Fruit fly (Drosophila melanogaster): ENCODE data around the gene CG18170.
A peak's percentile ranks its signal among the peaks of the same experiment; 100 is the strongest.

CG18170 gene

DNA sequence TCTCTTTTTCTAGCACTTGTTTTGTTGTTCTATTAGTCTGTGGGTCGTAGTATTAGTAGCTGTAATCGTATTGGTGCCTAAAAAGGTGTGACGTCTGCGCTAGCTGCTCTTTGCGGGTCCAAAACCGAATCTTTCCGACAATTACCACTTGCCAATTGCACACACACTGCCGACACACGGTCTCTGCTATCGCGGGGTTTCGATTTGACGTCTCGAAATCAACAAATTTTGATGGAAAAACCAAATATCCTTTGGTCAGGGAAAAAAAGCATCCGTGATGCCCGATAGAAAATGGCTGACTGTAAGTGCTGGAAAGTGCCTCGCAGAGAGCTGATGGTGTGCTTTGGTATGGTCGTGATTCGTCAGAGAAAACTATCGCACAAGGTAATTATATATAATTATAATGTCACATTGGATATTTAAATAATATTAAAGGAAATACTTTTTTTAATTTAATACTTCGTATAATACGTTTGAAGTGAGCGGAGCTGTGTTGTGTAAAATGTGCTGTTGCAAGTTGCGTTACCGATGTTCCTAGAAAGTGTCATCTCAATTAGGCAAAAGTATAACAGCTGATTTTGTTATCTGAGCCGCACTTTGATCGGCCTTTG, 44.5 kb upstream of the CG18170 start, which contains the start of the genes Pex10 and CG12099 (continued):
- TF ChIP-seq tup (GFP tag; optimal IDR thresholded peaks at IDR 0.05): peak; percentile 78
- peak; percentile 63 for TF ChIP-seq CG10274 (GFP tag; optimal IDR thresholded peaks at IDR 0.05)
- peak; percentile 38 for TF ChIP-seq Myb (GFP tag; optimal IDR thresholded peaks at IDR 0.05)
- peak; percentile 76 for TF ChIP-seq pzg (GFP tag; optimal IDR thresholded peaks at IDR 0.05)
- no peak for TF ChIP-seq Hr39 (optimal IDR thresholded peaks at IDR 0.05)
- TF ChIP-seq Fer2 (tag; optimal IDR thresholded peaks at IDR 0.05): peak; percentile 81
- peak; percentile 72 for TF ChIP-seq Lim3 (GFP tag; IDR thresholded peaks at IDR 0.05)
- peak; percentile 95 for TF ChIP-seq CG32532 (GFP tag; IDR thresholded peaks at IDR 0.05)
- peak; percentile 94 for TF ChIP-seq CG12659 (GFP tag; optimal IDR thresholded peaks at IDR 0.05)
- TF ChIP-seq unc-4 (GFP tag; IDR thresholded peaks at IDR 0.05; ENCODE audit: partially characterized antibody): peak; percentile 96
- TF ChIP-seq Six4 (GFP tag; optimal IDR thresholded peaks at IDR 0.05): peak; percentile 87
- peak; percentile 59 for TF ChIP-seq salm (tag; optimal IDR thresholded peaks at IDR 0.05)
- peak; percentile 53 for TF ChIP-seq CG13624 (GFP tag; optimal IDR thresholded peaks at IDR 0.05)
- TF ChIP-seq CG16779 (GFP tag; IDR thresholded peaks at IDR 0.05): peak; percentile 83
- TF ChIP-seq Dfd (GFP tag; optimal IDR thresholded peaks at IDR 0.05): no peak
- TF ChIP-seq al (GFP tag; IDR thresholded peaks at IDR 0.05): peak; percentile 93
- TF ChIP-seq CG17361 (GFP tag; IDR thresholded peaks at IDR 0.05): peak; percentile 93
- TF ChIP-seq aop (GFP tag; IDR thresholded peaks at IDR 0.05): peak; percentile 47; the same call in 1 of the 2 replicates
- TF ChIP-seq gro (GFP tag; optimal IDR thresholded peaks at IDR 0.05): peak; percentile 53
- TF ChIP-seq ssp (GFP tag; IDR thresholded peaks at IDR 0.05): peak; percentile 86
- TF ChIP-seq Rx (GFP tag; IDR thresholded peaks at IDR 0.05): peak; percentile 83
- TF ChIP-seq so (GFP tag; IDR thresholded peaks at IDR 0.05): peak; percentile 86
- peak; percentile 36 for TF ChIP-seq p53 (GFP tag; optimal IDR thresholded peaks at IDR 0.05)
- TF ChIP-seq CG7357 (GFP tag; IDR thresholded peaks at IDR 0.05): peak; percentile 80
- TF ChIP-seq CG10209 (GFP tag; optimal IDR thresholded peaks at IDR 0.05): peak; percentile 87
- TF ChIP-seq tap (tag; optimal IDR thresholded peaks at IDR 0.05): peak; percentile 71
- no peak for TF ChIP-seq Atf-2 (GFP tag; optimal IDR thresholded peaks at IDR 0.05)
- TF ChIP-seq tin (GFP tag; optimal IDR thresholded peaks at IDR 0.05): peak; percentile 91
- peak; percentile 69 for TF ChIP-seq CHES-1-like (GFP tag; optimal IDR thresholded peaks at IDR 0.05)
- peak; percentile 53 for TF ChIP-seq CG7271 (tag; optimal IDR thresholded peaks at IDR 0.05)
- TF ChIP-seq cas (GFP tag; IDR thresholded peaks at IDR 0.05): peak; percentile 86
- TF ChIP-seq klu (GFP tag; IDR thresholded peaks at IDR 0.05): peak; percentile 90
- TF ChIP-seq schlank (tag; optimal IDR thresholded peaks at IDR 0.05): peak; percentile 74
- TF ChIP-seq D (optimal IDR thresholded peaks at IDR 0.05): no peak
- peak; percentile 68 for TF ChIP-seq D (GFP tag; optimal IDR thresholded peaks at IDR 0.05)
- TF ChIP-seq Dbx (GFP tag; IDR thresholded peaks at IDR 0.05): peak; percentile 94
- peak; percentile 59 for TF ChIP-seq CG6683 (GFP tag; optimal IDR thresholded peaks at IDR 0.05)
- peak; percentile 84 for TF ChIP-seq bbx (GFP tag; IDR thresholded peaks at IDR 0.05; ENCODE audit: partially characterized antibody)
- no peak for TF ChIP-seq Tbp (GFP tag; optimal IDR thresholded peaks at IDR 0.05)
- TF ChIP-seq Scr (GFP tag; IDR thresholded peaks at IDR 0.05; ENCODE audit: partially characterized antibody): peak; percentile 97
- peak; percentile 86 for TF ChIP-seq danr (GFP tag; IDR thresholded peaks at IDR 0.05)
- TF ChIP-seq NfI (GFP tag; optimal IDR thresholded peaks at IDR 0.05): peak; percentile 90
- peak; percentile 97 for TF ChIP-seq BEAF-32 (GFP tag; optimal IDR thresholded peaks at IDR 0.05)
- TF ChIP-seq dpn (GFP tag; optimal IDR thresholded peaks at IDR 0.05): peak; percentile 67 to 93
- TF ChIP-seq ken (GFP tag; IDR thresholded peaks at IDR 0.05): peak; percentile 93
- peak; percentile 73 for TF ChIP-seq gt (GFP tag; IDR thresholded peaks at IDR 0.05)
- TF ChIP-seq CG1647 (GFP tag; optimal IDR thresholded peaks at IDR 0.05): peak; percentile 79
- TF ChIP-seq zfh2 (GFP tag; optimal IDR thresholded peaks at IDR 0.05): peak; percentile 82
- peak; percentile 76 for TF ChIP-seq CG10979 (tag; optimal IDR thresholded peaks at IDR 0.05)
- peak; percentile 93 for TF ChIP-seq Xrp1 (GFP tag; IDR thresholded peaks at IDR 0.05)
- TF ChIP-seq CG5180 (GFP tag; optimal IDR thresholded peaks at IDR 0.05): no peak

All from whole organism, embryonic.